Fruit fly (Drosophila melanogaster) whole organism, adult: Measurements from ENCODE around the gene CG32811.

Source experiments
- CG11617 ChIP-seq: fragments of 200-800 bp; sonication (Bioruptor generic); optimal IDR thresholded peaks from 2 replicates; lab custom pipeline; 2017; ENCODE audit warnings: mild to moderate bottlenecking, missing biosample characterization, missing genetic modification reagents, missing genetic modification characterization
- CG12768 ChIP-seq: fragments of 200-800 bp; sonication (Bioruptor generic); optimal IDR thresholded peaks from 2 replicates; lab custom pipeline; 2017; ENCODE audit warnings: missing biosample characterization, missing genetic modification characterization, mild to moderate bottlenecking, moderate library complexity, missing genetic modification reagents
- CG14711 ChIP-seq: fragments of 200-800 bp; sonication (Bioruptor generic); optimal IDR thresholded peaks from 2 replicates; lab custom pipeline; 2018; ENCODE audit warnings: missing biosample characterization, mild to moderate bottlenecking, missing genetic modification characterization, moderate library complexity
- CG1620 ChIP-seq: fragments of 200-800 bp; sonication (Bioruptor generic); optimal IDR thresholded peaks from 2 replicates; lab custom pipeline; 2016; ENCODE audit warnings: missing biosample characterization, missing genetic modification characterization
- CG33017 ChIP-seq: fragments of 200-800 bp; sonication (Bioruptor generic); optimal IDR thresholded peaks from 2 replicates; lab custom pipeline; 2018; ENCODE audit warnings: missing biosample characterization, mild to moderate bottlenecking, missing genetic modification characterization, moderate library complexity
- CG5204 ChIP-seq: fragments of 200-800 bp; sonication (Bioruptor generic); optimal IDR thresholded peaks from 2 replicates; lab custom pipeline; 2016; ENCODE audit warnings: missing biosample characterization, missing genetic modification characterization
- CG7045 ChIP-seq: fragments of 200-800 bp; sonication (Bioruptor generic); optimal IDR thresholded peaks from 2 replicates; lab custom pipeline; 2017; ENCODE audit warnings: missing biosample characterization, mild to moderate bottlenecking, missing genetic modification characterization
- CG7101 ChIP-seq: fragments of 200-800 bp; sonication (Bioruptor generic); optimal IDR thresholded peaks from 2 replicates; lab custom pipeline; 2018; ENCODE audit warnings: missing biosample characterization, mild to moderate bottlenecking, missing genetic modification characterization, moderate library complexity
- Clk ChIP-seq: fragments of 200-800 bp; sonication (Bioruptor generic); optimal IDR thresholded peaks from 2 replicates; lab custom pipeline; 2017; ENCODE audit warnings: missing biosample characterization, missing genetic modification characterization
- Crg-1 ChIP-seq: fragments of 200-800 bp; sonication (Bioruptor generic); optimal IDR thresholded peaks from 2 replicates; lab custom pipeline; 2016; ENCODE audit warnings: missing biosample characterization, missing genetic modification characterization
- Hr96 ChIP-seq: fragments of 200-800 bp; sonication (Bioruptor generic); optimal IDR thresholded peaks from 2 replicates; lab custom pipeline; 2016; ENCODE audit warnings: missing biosample characterization, missing genetic modification characterization
- Mnt ChIP-seq: fragments of 200-800 bp; sonication (Bioruptor generic); optimal IDR thresholded peaks from 2 replicates; lab custom pipeline; 2016; ENCODE audit warnings: missing biosample characterization, mild to moderate bottlenecking, missing genetic modification characterization
- bab1 ChIP-seq: fragments of 200-800 bp; sonication (Bioruptor generic); optimal IDR thresholded peaks from 3 replicates; lab custom pipeline; 2019; ENCODE audit warnings: missing biosample characterization, mild to moderate bottlenecking, missing genetic modification characterization, moderate library complexity
- cic ChIP-seq: fragments of 200-800 bp; sonication (Bioruptor generic); optimal IDR thresholded peaks from 2 replicates; lab custom pipeline; 2017; ENCODE audit warnings: missing biosample characterization, mild to moderate bottlenecking, missing genetic modification characterization, moderate library complexity
- cnc ChIP-seq, 2 experiments: fragments of >200 bp; optimal IDR thresholded peaks; 2 replicates each; lab custom pipeline; 2017
- kay ChIP-seq: fragments of 200-800 bp; sonication (Bioruptor generic); peaks from one replicate; lab custom pipeline; 2016; ENCODE audit warnings: missing biosample characterization, missing genetic modification characterization, borderline replicate concordance
- ovo ChIP-seq: fragments of 200-800 bp; sonication (Bioruptor generic); optimal IDR thresholded peaks from 2 replicates; lab custom pipeline; 2016; ENCODE audit warnings: missing biosample characterization, missing genetic modification characterization
- pad ChIP-seq: fragments of 200-800 bp; sonication (Bioruptor generic); optimal IDR thresholded peaks from 3 replicates; lab custom pipeline; 2017; ENCODE audit warnings: missing biosample characterization, missing genetic modification characterization, mild to moderate bottlenecking, moderate library complexity, missing genetic modification reagents
- tj ChIP-seq: fragments of 200-800 bp; sonication (Bioruptor generic); optimal IDR thresholded peaks from 3 replicates; lab custom pipeline; 2017; ENCODE audit warnings: missing biosample characterization, mild to moderate bottlenecking, missing genetic modification characterization, moderate library complexity
- toe ChIP-seq: fragments of 200-800 bp; sonication (Bioruptor generic); optimal IDR thresholded peaks from 2 replicates; lab custom pipeline; 2016; ENCODE audit warnings: missing biosample characterization, missing genetic modification characterization

The CG32811 gene

dm6 chrX:1276047-1276756, 22.0 kb downstream of the CG32811 start:
- TF ChIP-seq cic (GFP tag; lab: Kevin White, UChicago) (no peak), ovo (GFP tag; lab: Kevin White, UChicago) (peak; percentile 90), pad (GFP tag; lab: Kevin White, UChicago) (peak; percentile 90)

dm6 chrX:1275018-1275820, 23.0 kb downstream of the CG32811 start, which contains the start of gene Atf3:
Gene Atf3 (minus strand): TSS chrX:1275284.
- TF ChIP-seq tj (GFP tag; lab: Kevin White, UChicago) (peak; percentile 77), CG14711 (tag; lab: Kevin White, UChicago) (peak; percentile 95), toe (peak; percentile 91), CG11617 (GFP tag; lab: Kevin White, UChicago) (peak; percentile 97), CG7045 (GFP tag; lab: Kevin White, UChicago) (peak; percentile 96), CG7101 (tag; lab: Kevin White, UChicago) (peak; percentile 98), Crg-1 (GFP tag; lab: Kevin White, UChicago) (peak; percentile 94), CG1620 (peak; percentile 85), CG12768 (GFP tag; lab: Kevin White, UChicago) (peak; percentile 96), ovo (GFP tag; lab: Kevin White, UChicago) (peak; percentile 66), Mnt (peak; percentile 72), Hr96 (GFP tag; lab: Kevin White, UChicago) (peak; percentile 98), cnc (optimal IDR thresholded peaks at IDR 0.05; lab: Kevin White, UChicago) (no peak), bab1 (GFP tag; lab: Kevin White, UChicago) (peak; percentile 68), cic (GFP tag; lab: Kevin White, UChicago) (peak; percentile 41), kay (GFP tag; lab: Kevin White, UChicago) (no peak), Clk (GFP tag; lab: Kevin White, UChicago) (peak; percentile 93), CG5204 (GFP tag; lab: Kevin White, UChicago) (peak; percentile 95), CG33017 (tag; lab: Kevin White, UChicago) (peak; percentile 95), pad (GFP tag; lab: Kevin White, UChicago) (peak; percentile 90)

- TF ChIP-seq CG14711 (tag; lab: Kevin White, UChicago) (no peak), pad (GFP tag; lab: Kevin White, UChicago) (no peak), ovo (GFP tag; lab: Kevin White, UChicago) (no peak), Clk (GFP tag; lab: Kevin White, UChicago) (no peak), cic (GFP tag; lab: Kevin White, UChicago) (no peak), CG12768 (GFP tag; lab: Kevin White, UChicago) (no peak), cnc (optimal IDR thresholded peaks at IDR 0.05; lab: Kevin White, UChicago) (no peak), toe (no peak), Mnt (no peak), Hr96 (GFP tag; lab: Kevin White, UChicago) (no peak)
Observed at dm6 chrX:1272848-1273247, 25.3 kb downstream of the CG32811 start.

DNA sequence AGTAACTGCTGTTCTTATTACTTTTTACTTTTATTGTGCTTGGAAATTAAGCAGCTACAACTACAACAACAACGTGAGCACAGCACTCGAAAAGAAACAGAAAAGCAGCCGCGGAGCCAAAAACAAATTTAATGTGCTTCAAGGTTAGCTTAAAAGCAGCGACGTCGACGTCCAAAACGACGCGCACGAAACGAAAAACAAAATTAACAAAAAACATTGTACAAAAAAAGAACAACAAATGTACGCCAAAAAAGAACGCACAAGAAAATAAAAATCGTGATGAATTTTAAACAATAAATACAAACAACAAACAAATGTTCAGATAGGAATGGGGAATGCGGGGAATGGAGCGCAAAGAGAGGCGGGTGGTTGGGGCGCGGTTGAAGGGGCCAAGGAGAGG, 27.1 kb downstream of the CG32811 start:
- peak; percentile 35 for TF ChIP-seq tj (GFP tag; lab: Kevin White, UChicago)
- no peak for TF ChIP-seq kay (GFP tag; lab: Kevin White, UChicago)

dm6 chrX:1270655-1271054, 27.5 kb downstream of the CG32811 start:
- TF ChIP-seq pad (GFP tag; lab: Kevin White, UChicago) = peak; percentile 31
- peak; percentile 1 for TF ChIP-seq CG7101 (tag; lab: Kevin White, UChicago)
- TF ChIP-seq CG14711 (tag; lab: Kevin White, UChicago) = peak; percentile 27
- TF ChIP-seq ovo (GFP tag; lab: Kevin White, UChicago) = no peak
- peak; percentile 63 for TF ChIP-seq bab1 (GFP tag; lab: Kevin White, UChicago)

dm6 chrX:1270183-1270582, 28.0 kb downstream of the CG32811 start:
- TF ChIP-seq Mnt = no peak
- TF ChIP-seq tj (GFP tag; lab: Kevin White, UChicago) = peak; percentile 16

DNA sequence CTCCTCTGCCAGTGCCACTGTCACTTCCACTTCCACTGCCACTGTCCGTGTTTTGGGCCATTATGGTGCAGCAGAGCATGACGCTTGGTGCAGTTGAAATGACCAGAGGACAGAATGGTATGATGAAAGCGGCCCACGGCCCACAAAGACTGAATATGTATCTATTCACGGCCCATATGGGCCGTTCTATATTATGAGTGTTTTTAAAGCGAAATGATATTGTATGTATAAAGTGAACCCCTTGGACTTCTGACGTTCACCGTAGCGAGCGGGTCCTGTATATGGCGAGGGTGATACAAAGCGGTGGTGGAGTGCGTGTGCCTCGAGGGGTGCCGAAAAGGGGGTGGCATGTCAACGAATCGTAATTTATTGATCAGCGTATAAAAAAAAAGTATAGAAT, 28.5 kb downstream of the CG32811 start:
- TF ChIP-seq CG1620 = no peak
- no peak for TF ChIP-seq kay (GFP tag; lab: Kevin White, UChicago)
- TF ChIP-seq toe = no peak
